Fruit fly (Drosophila melanogaster) whole organism, adult: ENCODE measurements around the gene CG14125.

Experiments used
- CG11617 ChIP-seq: fragments of 200-800 bp; sonication (Bioruptor generic); optimal IDR thresholded peaks from 2 replicates; lab custom pipeline; 2017; ENCODE audit warnings: mild to moderate bottlenecking, missing biosample characterization, missing genetic modification reagents, missing genetic modification characterization
- CG12768 ChIP-seq: fragments of 200-800 bp; sonication (Bioruptor generic); optimal IDR thresholded peaks from 2 replicates; lab custom pipeline; 2017; ENCODE audit warnings: missing biosample characterization, missing genetic modification characterization, mild to moderate bottlenecking, moderate library complexity, missing genetic modification reagents
- CG14711 ChIP-seq: fragments of 200-800 bp; sonication (Bioruptor generic); optimal IDR thresholded peaks from 2 replicates; lab custom pipeline; 2018; ENCODE audit warnings: missing biosample characterization, mild to moderate bottlenecking, missing genetic modification characterization, moderate library complexity
- CG1620 ChIP-seq: fragments of 200-800 bp; sonication (Bioruptor generic); optimal IDR thresholded peaks from 2 replicates; lab custom pipeline; 2016; ENCODE audit warnings: missing biosample characterization, missing genetic modification characterization
- CG33017 ChIP-seq: fragments of 200-800 bp; sonication (Bioruptor generic); optimal IDR thresholded peaks from 2 replicates; lab custom pipeline; 2018; ENCODE audit warnings: missing biosample characterization, mild to moderate bottlenecking, missing genetic modification characterization, moderate library complexity
- CG5204 ChIP-seq: fragments of 200-800 bp; sonication (Bioruptor generic); optimal IDR thresholded peaks from 2 replicates; lab custom pipeline; 2016; ENCODE audit warnings: missing biosample characterization, missing genetic modification characterization
- CG7045 ChIP-seq: fragments of 200-800 bp; sonication (Bioruptor generic); optimal IDR thresholded peaks from 2 replicates; lab custom pipeline; 2017; ENCODE audit warnings: missing biosample characterization, mild to moderate bottlenecking, missing genetic modification characterization
- CG7101 ChIP-seq: fragments of 200-800 bp; sonication (Bioruptor generic); optimal IDR thresholded peaks from 2 replicates; lab custom pipeline; 2018; ENCODE audit warnings: missing biosample characterization, mild to moderate bottlenecking, missing genetic modification characterization, moderate library complexity
- Clk ChIP-seq: fragments of 200-800 bp; sonication (Bioruptor generic); optimal IDR thresholded peaks from 2 replicates; lab custom pipeline; 2017; ENCODE audit warnings: missing biosample characterization, missing genetic modification characterization
- Crg-1 ChIP-seq: fragments of 200-800 bp; sonication (Bioruptor generic); optimal IDR thresholded peaks from 2 replicates; lab custom pipeline; 2016; ENCODE audit warnings: missing biosample characterization, missing genetic modification characterization
- Hr96 ChIP-seq: fragments of 200-800 bp; sonication (Bioruptor generic); optimal IDR thresholded peaks from 2 replicates; lab custom pipeline; 2016; ENCODE audit warnings: missing biosample characterization, missing genetic modification characterization
- Mnt ChIP-seq: fragments of 200-800 bp; sonication (Bioruptor generic); optimal IDR thresholded peaks from 2 replicates; lab custom pipeline; 2016; ENCODE audit warnings: missing biosample characterization, mild to moderate bottlenecking, missing genetic modification characterization
- bab1 ChIP-seq: fragments of 200-800 bp; sonication (Bioruptor generic); optimal IDR thresholded peaks from 3 replicates; lab custom pipeline; 2019; ENCODE audit warnings: missing biosample characterization, mild to moderate bottlenecking, missing genetic modification characterization, moderate library complexity
- cic ChIP-seq: fragments of 200-800 bp; sonication (Bioruptor generic); optimal IDR thresholded peaks from 2 replicates; lab custom pipeline; 2017; ENCODE audit warnings: missing biosample characterization, mild to moderate bottlenecking, missing genetic modification characterization, moderate library complexity
- cnc ChIP-seq, 2 experiments: fragments of >200 bp; optimal IDR thresholded peaks; 2 replicates each; lab custom pipeline; 2017
- kay ChIP-seq: fragments of 200-800 bp; sonication (Bioruptor generic); peaks from one replicate; lab custom pipeline; 2016; ENCODE audit warnings: missing biosample characterization, missing genetic modification characterization, borderline replicate concordance
- ovo ChIP-seq: fragments of 200-800 bp; sonication (Bioruptor generic); optimal IDR thresholded peaks from 2 replicates; lab custom pipeline; 2016; ENCODE audit warnings: missing biosample characterization, missing genetic modification characterization
- pad ChIP-seq: fragments of 200-800 bp; sonication (Bioruptor generic); optimal IDR thresholded peaks from 3 replicates; lab custom pipeline; 2017; ENCODE audit warnings: missing biosample characterization, missing genetic modification characterization, mild to moderate bottlenecking, moderate library complexity, missing genetic modification reagents
- tj ChIP-seq: fragments of 200-800 bp; sonication (Bioruptor generic); optimal IDR thresholded peaks from 3 replicates; lab custom pipeline; 2017; ENCODE audit warnings: missing biosample characterization, mild to moderate bottlenecking, missing genetic modification characterization, moderate library complexity
- toe ChIP-seq: fragments of 200-800 bp; sonication (Bioruptor generic); optimal IDR thresholded peaks from 2 replicates; lab custom pipeline; 2016; ENCODE audit warnings: missing biosample characterization, missing genetic modification characterization

CG14125 gene

dm6 chr3L:11941612-11942011 lies 33.1 kb upstream of the CG14125 start, which contains the start of gene Rpt4R:
TSS of gene Rpt4R (plus strand) at chr3L:11941912.
- TF ChIP-seq Mnt (GFP tag; lab: Kevin White, UChicago): no peak
- no peak for TF ChIP-seq CG5204
- no peak for TF ChIP-seq CG11617 (GFP tag; lab: Kevin White, UChicago)
- no peak for TF ChIP-seq ovo (GFP tag; lab: Kevin White, UChicago)
- TF ChIP-seq CG1620 (GFP tag; lab: Kevin White, UChicago): no peak
- no peak for TF ChIP-seq CG7101 (tag; lab: Kevin White, UChicago)
- TF ChIP-seq cnc (optimal IDR thresholded peaks at IDR 0.05; lab: Kevin White, UChicago): no peak
- TF ChIP-seq CG12768 (GFP tag; lab: Kevin White, UChicago): no peak
- no peak for TF ChIP-seq toe (GFP tag; lab: Kevin White, UChicago)
- TF ChIP-seq tj (GFP tag; lab: Kevin White, UChicago): no peak
- TF ChIP-seq Crg-1 (GFP tag; lab: Kevin White, UChicago): no peak
- no peak for TF ChIP-seq pad (GFP tag; lab: Kevin White, UChicago)
- TF ChIP-seq CG14711 (tag; lab: Kevin White, UChicago): no peak
- no peak for TF ChIP-seq CG33017
- TF ChIP-seq Clk (GFP tag; lab: Kevin White, UChicago): no peak
- TF ChIP-seq CG7045: no peak
- TF ChIP-seq bab1 (GFP tag; lab: Kevin White, UChicago): no peak
- TF ChIP-seq Hr96 (GFP tag; lab: Kevin White, UChicago): no peak

dm6 chr3L:11944752-11945151 lies 30.0 kb upstream of the CG14125 start, which contains the start of gene CG5883:
TSS of gene CG5883 (minus strand) at chr3L:11944852.
- TF ChIP-seq Hr96 (GFP tag; lab: Kevin White, UChicago) (no peak), CG7045 (no peak), tj (GFP tag; lab: Kevin White, UChicago) (no peak), CG14711 (tag; lab: Kevin White, UChicago) (no peak), pad (GFP tag; lab: Kevin White, UChicago) (no peak), cnc (optimal IDR thresholded peaks at IDR 0.05; lab: Kevin White, UChicago) (no peak), kay (no peak), CG11617 (GFP tag; lab: Kevin White, UChicago) (no peak), bab1 (GFP tag; lab: Kevin White, UChicago) (no peak), CG5204 (no peak), CG33017 (no peak), ovo (GFP tag; lab: Kevin White, UChicago) (no peak), Crg-1 (GFP tag; lab: Kevin White, UChicago) (no peak)

- no peak for TF ChIP-seq tj (GFP tag; lab: Kevin White, UChicago)
- TF ChIP-seq CG7101 (tag; lab: Kevin White, UChicago): no peak
These were observed 27.3 kb upstream of the CG14125 start, which contains the start of gene CG7252 for dm6 chr3L:11947357-11947756. TSS of gene CG7252 (plus strand) at chr3L:11947675.

dm6 chr3L:11949539-11949938 lies 25.2 kb upstream of the CG14125 start, which contains the start of gene CG17826:
TSS of gene CG17826 (plus strand) at chr3L:11949839.
- TF ChIP-seq kay: no peak
- TF ChIP-seq Clk (GFP tag; lab: Kevin White, UChicago): no peak
- no peak for TF ChIP-seq tj (GFP tag; lab: Kevin White, UChicago)
- TF ChIP-seq bab1 (GFP tag; lab: Kevin White, UChicago): no peak
- TF ChIP-seq pad (GFP tag; lab: Kevin White, UChicago): no peak
- no peak for TF ChIP-seq CG7101 (tag; lab: Kevin White, UChicago)
- TF ChIP-seq CG5204: no peak
- TF ChIP-seq Hr96 (GFP tag; lab: Kevin White, UChicago): no peak
- no peak for TF ChIP-seq CG14711 (tag; lab: Kevin White, UChicago)
- TF ChIP-seq CG1620 (GFP tag; lab: Kevin White, UChicago): no peak
- TF ChIP-seq toe (GFP tag; lab: Kevin White, UChicago): no peak
- TF ChIP-seq ovo (GFP tag; lab: Kevin White, UChicago): no peak
- no peak for TF ChIP-seq cnc (optimal IDR thresholded peaks at IDR 0.05; lab: Kevin White, UChicago)
- TF ChIP-seq Crg-1 (GFP tag; lab: Kevin White, UChicago): no peak
- no peak for TF ChIP-seq CG33017
- TF ChIP-seq CG7045: no peak
- no peak for TF ChIP-seq cic (GFP tag; lab: Kevin White, UChicago)
- TF ChIP-seq Mnt (GFP tag; lab: Kevin White, UChicago): no peak
- TF ChIP-seq CG12768 (GFP tag; lab: Kevin White, UChicago): no peak
- TF ChIP-seq CG11617 (GFP tag; lab: Kevin White, UChicago): no peak

- TF ChIP-seq pad (GFP tag; lab: Kevin White, UChicago) (no peak), CG12768 (GFP tag; lab: Kevin White, UChicago) (no peak), toe (GFP tag; lab: Kevin White, UChicago) (no peak), cnc (optimal IDR thresholded peaks at IDR 0.05; lab: Kevin White, UChicago) (no peak), CG7045 (no peak)
These were observed 21.5 kb upstream of the CG14125 start, which contains the start of gene obst-G for dm6 chr3L:11953217-11953616. TSS of gene obst-G (minus strand) at chr3L:11953317.

dm6 chr3L:11953783-11954182 lies 20.9 kb upstream of the CG14125 start, which contains the start of gene CG7248:
TSS of gene CG7248 (plus strand) at chr3L:11954083.
- TF ChIP-seq Crg-1 (GFP tag; lab: Kevin White, UChicago) (no peak), kay (peak; percentile 7)
